Worm (Caenorhabditis elegans) whole organism, early embryonic: Measurements from ENCODE around the gene T14G8.6.
A peak's percentile ranks its signal among the peaks of the same experiment; 100 is the strongest.

Experiments
- F13C5.2 ChIP-seq: sonication (generic microtip); optimal IDR thresholded peaks from 2 replicates; lab custom pipeline; 2017; ENCODE audit warnings: mild to moderate bottlenecking, missing genetic modification characterization, inconsistent platforms, missing compliant biosample characterization
- aly-1 ChIP-seq: sonication (generic microtip); optimal IDR thresholded peaks from 2 replicates; lab custom pipeline; 2016; ENCODE audit warnings: missing genetic modification characterization, missing compliant biosample characterization
- ama-1 ChIP-seq: fragments of 150-350 bp; optimal IDR thresholded peaks from 2 replicates; lab custom pipeline; 2014
- ceh-13 ChIP-seq: fragments of 200-800 bp; sonication (Bioruptor generic); optimal IDR thresholded peaks from 2 replicates; lab custom pipeline; 2018; ENCODE audit warnings: mild to moderate bottlenecking, missing genetic modification characterization, missing compliant biosample characterization
- ceh-36 ChIP-seq: sonication (generic microtip); optimal IDR thresholded peaks from 2 replicates; lab custom pipeline; 2016; ENCODE audit warnings: missing genetic modification characterization, inconsistent platforms, missing compliant biosample characterization
- ets-7 ChIP-seq: sonication (generic microtip); optimal IDR thresholded peaks from 2 replicates; lab custom pipeline; 2016; ENCODE audit warnings: missing genotype, missing genetic modification characterization, missing compliant biosample characterization
- flt-1 ChIP-seq: fragments of 200-800 bp; sonication (Bioruptor generic); IDR thresholded peaks from 2 replicates; pipeline ENCODE4 v1.3.6; 2022; ENCODE audit warnings: missing genetic modification characterization, missing compliant biosample characterization
- hmbx-1 ChIP-seq: sonication (generic microtip); optimal IDR thresholded peaks from 2 replicates; lab custom pipeline; 2016; ENCODE audit warnings: mild to moderate bottlenecking, missing genetic modification characterization, missing compliant biosample characterization
- hnd-1 ChIP-seq: sonication (generic microtip); optimal IDR thresholded peaks from 2 replicates; lab custom pipeline; 2016; ENCODE audit warnings: missing genetic modification characterization, missing compliant biosample characterization
- tbx-37 ChIP-seq: fragments of 200-800 bp; sonication (Bioruptor generic); conservative IDR thresholded peaks from 2 replicates; pipeline ENCODE4 v1.3.6; 2022; ENCODE audit warnings: missing genetic modification reagents, missing genetic modification characterization, missing compliant biosample characterization
- tra-4 ChIP-seq: sonication (generic microtip); optimal IDR thresholded peaks from 2 replicates; lab custom pipeline; 2017; ENCODE audit warnings: missing genetic modification characterization, missing compliant biosample characterization

ce11 chrX:12854680-12855079 lies 8.0 kb downstream of the T14G8.6 start:
- TF ChIP-seq ceh-36 (tag; lab: Kevin White, UChicago), result no peak
- TF ChIP-seq tra-4 (tag; lab: Kevin White, UChicago), result no peak
- TF ChIP-seq ama-1, result no peak
- peak; percentile 60 for TF ChIP-seq flt-1 (GFP tag; lab: Robert Waterston, UW)
- TF ChIP-seq F13C5.2 (tag; lab: Kevin White, UChicago), result no peak
- no peak for TF ChIP-seq aly-1
- TF ChIP-seq ets-7 (tag; lab: Kevin White, UChicago), result no peak
- TF ChIP-seq ceh-13 (GFP tag; lab: Kevin White, UChicago), result no peak
- TF ChIP-seq hmbx-1, result no peak
- TF ChIP-seq tbx-37 (GFP tag; lab: Robert Waterston, UW), result 0 out of 2 replicates have a peak, but pooled peaks have one; percentile 44
- TF ChIP-seq hnd-1 (tag; lab: Kevin White, UChicago), result no peak
